Fruit fly (Drosophila melanogaster) whole organism, embryonic: Measurements from ENCODE around the gene Mrp5.

ENCODE experiments used
- Adf1 ChIP-seq: fragments of 200-800 bp; sonication (Bioruptor generic); IDR thresholded peaks from 2 replicates; pipeline ENCODE4 v1.3.6; 2022; ENCODE audit warnings: missing biosample characterization, missing genetic modification characterization
- B-H2 ChIP-seq: fragments of 200-800 bp; sonication (Bioruptor generic); optimal IDR thresholded peaks from 2 replicates; lab custom pipeline; 2018; ENCODE audit warnings: missing biosample characterization, mild to moderate bottlenecking, missing genetic modification characterization
- Bdp1 ChIP-seq: fragments of 200-800 bp; sonication (Bioruptor generic); optimal IDR thresholded peaks from 3 replicates; lab custom pipeline; 2016; ENCODE audit warnings: missing biosample characterization, missing genetic modification characterization
- Blimp-1 ChIP-seq: fragments of 200-800 bp; sonication (Bioruptor generic); optimal IDR thresholded peaks from 3 replicates; lab custom pipeline; 2018; ENCODE audit warnings: missing biosample characterization, missing genetic modification characterization, mild to moderate bottlenecking, moderate library complexity, missing genetic modification reagents
- CG1024 ChIP-seq: fragments of 200-800 bp; sonication (Bioruptor generic); IDR thresholded peaks from 2 replicates; pipeline ENCODE4 v1.3.6; 2022; ENCODE audit warnings: missing biosample characterization, missing genetic modification characterization
- CG11695 ChIP-seq: fragments of 200-800 bp; sonication (Bioruptor generic); IDR thresholded peaks from 3 replicates; pipeline ENCODE4 v1.3.6; 2022; ENCODE audit warnings: missing biosample characterization, missing genetic modification characterization
- CG12236 ChIP-seq: fragments of 200-800 bp; sonication (Bioruptor generic); optimal IDR thresholded peaks from 2 replicates; lab custom pipeline; 2016; ENCODE audit warnings: missing biosample characterization, missing genetic modification characterization
- CG14965 ChIP-seq: fragments of 200-800 bp; sonication (Bioruptor generic); optimal IDR thresholded peaks from 2 replicates; lab custom pipeline; 2016; ENCODE audit warnings: missing biosample characterization, missing genetic modification characterization, borderline replicate concordance
- CG15514 ChIP-seq: fragments of 200-800 bp; sonication (Bioruptor generic); optimal IDR thresholded peaks from 3 replicates; lab custom pipeline; 2017; ENCODE audit warnings: missing biosample characterization, missing genetic modification characterization, mild to moderate bottlenecking, moderate library complexity, missing genetic modification reagents
- CG1602 ChIP-seq: fragments of 200-800 bp; sonication (Bioruptor generic); optimal IDR thresholded peaks from 3 replicates; lab custom pipeline; 2016; ENCODE audit warnings: missing biosample characterization, missing genetic modification characterization
- CG16779 ChIP-seq: fragments of 200-800 bp; sonication (Bioruptor generic); IDR thresholded peaks from 2 replicates; pipeline ENCODE4 v1.3.6; 2022; ENCODE audit warnings: missing biosample characterization, missing genetic modification characterization
- CG17361 ChIP-seq: fragments of 200-800 bp; sonication (Bioruptor generic); IDR thresholded peaks from 3 replicates; pipeline ENCODE4 v1.3.6; 2022; ENCODE audit warnings: missing biosample characterization, missing genetic modification characterization
- CG17829 ChIP-seq: fragments of 200-800 bp; optimal IDR thresholded peaks from 2 replicates; lab custom pipeline; 2019; ENCODE audit warnings: missing biosample characterization, mild to moderate bottlenecking, missing genetic modification characterization, moderate library complexity
- CG2202 ChIP-seq: fragments of 200-800 bp; sonication (Bioruptor generic); optimal IDR thresholded peaks from 2 replicates; lab custom pipeline; 2018; ENCODE audit warnings: missing biosample characterization, mild to moderate bottlenecking, missing genetic modification characterization
- CG31441 ChIP-seq: fragments of 200-800 bp; sonication (Bioruptor generic); IDR thresholded peaks from 2 replicates; pipeline ENCODE4 v1.3.6; 2022; ENCODE audit warnings: missing biosample characterization, missing genetic modification characterization
- CG3847 ChIP-seq: fragments of 200-800 bp; sonication (Bioruptor generic); IDR thresholded peaks from 2 replicates; pipeline ENCODE4 v1.3.6; 2022; ENCODE audit warnings: missing biosample characterization, missing genetic modification characterization
- CG3995 ChIP-seq: fragments of 200-800 bp; sonication (Bioruptor generic); optimal IDR thresholded peaks from 3 replicates; lab custom pipeline; 2016; ENCODE audit warnings: missing biosample characterization, missing genetic modification characterization
- CG6683 ChIP-seq: fragments of 200-800 bp; sonication (Bioruptor generic); optimal IDR thresholded peaks from 2 replicates; lab custom pipeline; 2017; ENCODE audit warnings: missing biosample characterization, mild to moderate bottlenecking, missing genetic modification characterization, missing genetic modification reagents
- CG6765 ChIP-seq: fragments of 200-800 bp; sonication (Bioruptor generic); optimal IDR thresholded peaks from 3 replicates; lab custom pipeline; 2017; ENCODE audit warnings: missing biosample characterization, mild to moderate bottlenecking, missing genetic modification characterization
- CG7786 ChIP-seq: fragments of 200-800 bp; sonication (Bioruptor generic); optimal IDR thresholded peaks from 2 replicates; lab custom pipeline; 2016; ENCODE audit warnings: missing biosample characterization, missing genetic modification characterization
- CG9215 ChIP-seq: fragments of 200-800 bp; sonication (Bioruptor generic); IDR thresholded peaks from 2 replicates; pipeline ENCODE4 v1.3.6; 2022; ENCODE audit warnings: missing biosample characterization, missing genetic modification characterization
- CG9609 ChIP-seq: fragments of 200-800 bp; sonication (Bioruptor generic); optimal IDR thresholded peaks from 3 replicates; lab custom pipeline; 2016; ENCODE audit warnings: missing biosample characterization, missing genetic modification characterization
- CG9797 ChIP-seq: fragments of 200-800 bp; sonication (Bioruptor generic); optimal IDR thresholded peaks from 3 replicates; lab custom pipeline; 2018; ENCODE audit warnings: missing biosample characterization, mild to moderate bottlenecking, missing genetic modification characterization
- Doc2 ChIP-seq: fragments of 200-800 bp; sonication (Bioruptor generic); IDR thresholded peaks from 2 replicates; pipeline ENCODE4 v1.3.6; 2022; ENCODE audit warnings: missing biosample characterization, missing genetic modification characterization
- Eip74EF ChIP-seq, 2 experiments: fragments of 200-800 bp in 1 of 2; fragments of >200 bp in 1 of 2; sonication (Bioruptor generic) in 1 of 2; optimal IDR thresholded peaks; 2 replicates each; lab custom pipeline; 2017 to 2019; ENCODE audit warnings: missing biosample characterization in 2 of 2, missing genetic modification characterization in 2 of 2, mild to moderate bottlenecking in 1 of 2, moderate library complexity in 1 of 2
- Fer2 ChIP-seq: fragments of 200-800 bp; sonication (Bioruptor generic); optimal IDR thresholded peaks from 2 replicates; lab custom pipeline; 2018; ENCODE audit warnings: missing biosample characterization, mild to moderate bottlenecking, missing genetic modification characterization, moderate library complexity
- Gug ChIP-seq: fragments of 200-800 bp; sonication (Bioruptor generic); IDR thresholded peaks from 4 replicates; pipeline ENCODE4 v1.3.6; 2022; ENCODE audit warnings: missing biosample characterization, missing genetic modification characterization
- HmgD ChIP-seq: fragments of 200-800 bp; sonication (Bioruptor generic); optimal IDR thresholded peaks from 3 replicates; lab custom pipeline; 2016; ENCODE audit warnings: missing biosample characterization, missing genetic modification characterization
- Lhr ChIP-seq: fragments of 200-800 bp; sonication (Bioruptor generic); optimal IDR thresholded peaks from 3 replicates; lab custom pipeline; 2017; ENCODE audit warnings: mild to moderate bottlenecking, missing biosample characterization, missing genetic modification reagents, missing genetic modification characterization
- Med ChIP-seq: fragments of 200-800 bp; sonication (Bioruptor generic); peaks from one replicate; lab custom pipeline; 2016; ENCODE audit warnings: missing biosample characterization, missing genetic modification characterization, mild to moderate bottlenecking, inconsistent platforms, moderate library complexity
- Nf-YC ChIP-seq: fragments of 200-800 bp; optimal IDR thresholded peaks from 3 replicates; lab custom pipeline; 2019; ENCODE audit warnings: missing biosample characterization, mild to moderate bottlenecking, missing genetic modification characterization, moderate library complexity
- NfI ChIP-seq: fragments of 200-800 bp; sonication (Bioruptor generic); optimal IDR thresholded peaks from 3 replicates; lab custom pipeline; 2018; ENCODE audit warnings: missing biosample characterization, mild to moderate bottlenecking, missing genetic modification characterization, moderate library complexity
- Six4 ChIP-seq: fragments of 200-800 bp; sonication (Bioruptor generic); optimal IDR thresholded peaks from 2 replicates; lab custom pipeline; 2016; ENCODE audit warnings: missing biosample characterization, missing genetic modification characterization
- ap ChIP-seq: fragments of 200-800 bp; sonication (Bioruptor generic); IDR thresholded peaks from 2 replicates; pipeline ENCODE4 v1.3.6; 2022; ENCODE audit warnings: missing biosample characterization, missing genetic modification characterization
- cas ChIP-seq: fragments of 200-800 bp; sonication (Bioruptor generic); IDR thresholded peaks from 2 replicates; pipeline ENCODE4 v1.3.6; 2022; ENCODE audit warnings: missing biosample characterization, missing genetic modification characterization
- fd3F ChIP-seq: fragments of 200-800 bp; sonication (Bioruptor generic); optimal IDR thresholded peaks from 2 replicates; lab custom pipeline; 2018; ENCODE audit warnings: missing biosample characterization, mild to moderate bottlenecking, missing genetic modification characterization, moderate library complexity
- fd64A ChIP-seq: fragments of 200-800 bp; sonication (Bioruptor generic); optimal IDR thresholded peaks from 3 replicates; lab custom pipeline; 2018; ENCODE audit warnings: missing biosample characterization, mild to moderate bottlenecking, missing genetic modification characterization
- gfzf ChIP-seq: fragments of 200-800 bp; sonication (Bioruptor generic); optimal IDR thresholded peaks from 2 replicates; lab custom pipeline; 2016; ENCODE audit warnings: missing biosample characterization, mild to moderate bottlenecking, missing genetic modification characterization, moderate library complexity
- knrl ChIP-seq: fragments of 200-800 bp; sonication (Bioruptor generic); IDR thresholded peaks from 3 replicates; pipeline ENCODE4 v1.3.6; 2022; ENCODE audit warnings: missing biosample characterization, missing genetic modification characterization; ENCODE audit not compliant: partially characterized antibody
- lab ChIP-seq: fragments of 200-800 bp; sonication (Bioruptor generic); optimal IDR thresholded peaks from 3 replicates; lab custom pipeline; 2017; ENCODE audit warnings: missing biosample characterization, missing genetic modification characterization, mild to moderate bottlenecking, moderate library complexity, missing genetic modification reagents
- lola ChIP-seq, 3 experiments: fragments of >200 bp in 2 of 3; fragments of 200-800 bp in 1 of 3; sonication (Bioruptor generic) in 1 of 3; optimal IDR thresholded peaks; 2 replicates each; lab custom pipeline; 2017 to 2019; ENCODE audit warnings: missing biosample characterization in 3 of 3, missing genetic modification characterization in 3 of 3, mild to moderate bottlenecking in 1 of 3, moderate library complexity in 1 of 3
- oc ChIP-seq: fragments of 200-800 bp; sonication (Bioruptor generic); optimal IDR thresholded peaks from 2 replicates; lab custom pipeline; 2018; ENCODE audit warnings: missing biosample characterization, mild to moderate bottlenecking, missing genetic modification characterization, moderate library complexity
- odd ChIP-seq: fragments of 200-800 bp; sonication (Bioruptor generic); optimal IDR thresholded peaks from 2 replicates; lab custom pipeline; 2017; ENCODE audit warnings: missing biosample characterization, mild to moderate bottlenecking, missing genetic modification characterization
- sd ChIP-seq: fragments of 200-800 bp; sonication (Bioruptor generic); optimal IDR thresholded peaks from 3 replicates; lab custom pipeline; 2018; ENCODE audit warnings: missing biosample characterization, mild to moderate bottlenecking, missing genetic modification characterization, moderate library complexity
- sens-2 ChIP-seq: fragments of 200-800 bp; sonication (Bioruptor generic); IDR thresholded peaks from 2 replicates; pipeline ENCODE4 v1.3.6; 2022; ENCODE audit warnings: missing biosample characterization, missing genetic modification characterization
- sisA ChIP-seq: fragments of 200-800 bp; sonication (Bioruptor generic); IDR thresholded peaks from 2 replicates; pipeline ENCODE4 v1.3.6; 2022; ENCODE audit warnings: missing biosample characterization, missing genetic modification characterization
- vnd ChIP-seq: fragments of 200-800 bp; sonication (Bioruptor generic); IDR thresholded peaks from 3 replicates; pipeline ENCODE4 v1.3.6; 2022; ENCODE audit warnings: missing biosample characterization, missing genetic modification characterization; ENCODE audit not compliant: partially characterized antibody
- wdn ChIP-seq: fragments of 200-800 bp; sonication (Bioruptor generic); IDR thresholded peaks from 2 replicates; pipeline ENCODE4 v1.3.6; 2022; ENCODE audit warnings: missing biosample characterization, missing genetic modification characterization
- zen2 ChIP-seq: fragments of 200-800 bp; sonication (Bioruptor generic); IDR thresholded peaks from 3 replicates; pipeline ENCODE4 v1.3.6; 2022; ENCODE audit warnings: missing biosample characterization, missing genetic modification characterization; ENCODE audit not compliant: partially characterized antibody

Gene Mrp5

DNA sequence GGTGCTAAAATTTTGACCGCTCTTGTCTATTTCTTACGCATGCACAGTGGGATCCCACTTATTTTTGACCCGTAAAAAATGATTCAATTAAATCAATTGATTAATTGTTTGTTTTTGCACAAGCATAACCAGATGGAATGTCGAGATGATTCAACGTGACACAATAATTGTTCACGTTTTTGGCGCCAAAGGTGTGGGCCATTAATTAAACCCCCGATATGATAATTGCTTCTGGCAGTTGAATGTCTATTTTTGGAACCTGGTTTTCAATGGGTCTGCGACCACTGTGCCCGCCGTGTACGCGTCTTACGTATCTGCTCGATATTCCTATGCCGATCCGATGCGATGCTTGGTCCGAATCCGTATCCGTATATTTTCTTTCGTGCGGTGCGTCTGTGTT is 16.6 kb upstream of the Mrp5 start (continued):
- TF ChIP-seq Eip74EF (GFP tag; optimal IDR thresholded peaks at IDR 0.05; lab: Kevin White, UChicago) (peak in 1 of 2 experiments; percentile 63), Nf-YC (peak; percentile 53), wdn (peak; percentile 59; the same call in 1 of the 2 replicates), HmgD (GFP tag; lab: Kevin White, UChicago) (peak; percentile 31), cas (GFP tag; lab: Robert Waterston, UW) (no peak), Gug (GFP tag; lab: Robert Waterston, UW) (peak; percentile 73; the same call in 3 of the 4 replicates), fd3F (peak; percentile 56), NfI (peak; percentile 65), zen2 (peak; percentile 33; the same call in 1 of the 3 replicates), CG3847 (GFP tag; lab: Robert Waterston, UW) (peak; percentile 63), CG12236 (GFP tag; lab: Kevin White, UChicago) (peak; percentile 45), CG6683 (GFP tag; lab: Kevin White, UChicago) (peak; percentile 11), gfzf (GFP tag; lab: Kevin White, UChicago) (no peak), knrl (peak; percentile 55; the same call in 2 of the 3 replicates), sens-2 (GFP tag; lab: Robert Waterston, UW) (peak; percentile 55; the same call in 1 of the 2 replicates), sd (tag; lab: Kevin White, UChicago) (peak; percentile 46), Adf1 (GFP tag; lab: Robert Waterston, UW) (0 out of 2 replicates have a peak, but pooled peaks have one; percentile 10), B-H2 (GFP tag; lab: Kevin White, UChicago) (peak; percentile 32), vnd (GFP tag; lab: Robert Waterston, UW) (0 out of 3 replicates have a peak, but pooled peaks have one; percentile 40), CG31441 (GFP tag; lab: Robert Waterston, UW) (peak; percentile 77), CG1602 (peak; percentile 45), Lhr (GFP tag; lab: Kevin White, UChicago) (no peak), CG17829 (tag; lab: Kevin White, UChicago) (peak; percentile 70), CG1024 (GFP tag; lab: Robert Waterston, UW) (no peak), CG17361 (GFP tag; lab: Robert Waterston, UW) (peak; percentile 84), CG7786 (peak; percentile 68), CG9609 (GFP tag; lab: Kevin White, UChicago) (peak; percentile 71), Fer2 (tag; lab: Kevin White, UChicago) (peak; percentile 17), CG14965 (GFP tag; lab: Kevin White, UChicago) (no peak), CG15514 (GFP tag; lab: Kevin White, UChicago) (no peak), lola (GFP tag; optimal IDR thresholded peaks at IDR 0.05; lab: Kevin White, UChicago) (peak in 1 of 3 experiments; percentile 37), ap (GFP tag; lab: Robert Waterston, UW) (peak; percentile 57), oc (tag; lab: Kevin White, UChicago) (no peak), fd64A (GFP tag; lab: Kevin White, UChicago) (peak; percentile 47), CG16779 (no peak), Doc2 (no peak), CG3995 (no peak), CG11695 (GFP tag; lab: Robert Waterston, UW) (peak; percentile 81), CG9797 (GFP tag; lab: Kevin White, UChicago) (no peak), CG6765 (peak; percentile 54), odd (GFP tag; lab: Kevin White, UChicago) (peak; percentile 56), lab (GFP tag; lab: Kevin White, UChicago) (peak; percentile 70), Six4 (GFP tag; lab: Kevin White, UChicago) (peak; percentile 72), Blimp-1 (GFP tag; lab: Kevin White, UChicago) (no peak), CG9215 (peak; percentile 69), CG2202 (tag; lab: Kevin White, UChicago) (peak; percentile 13), Med (peak; percentile 97), Bdp1 (GFP tag; lab: Kevin White, UChicago) (peak; percentile 12), sisA (peak; percentile 71)
